Worm (Caenorhabditis elegans) whole organism, late embryonic: ENCODE data around the gene math-42.

Experiments used
- F13H6.1 ChIP-seq: sonication (generic microtip); optimal IDR thresholded peaks from 2 replicates; lab custom pipeline; 2016; ENCODE audit warnings: missing genetic modification characterization, missing compliant biosample characterization
- K02D7.2 ChIP-seq: sonication (generic microtip); optimal IDR thresholded peaks from 2 replicates; lab custom pipeline; 2017; ENCODE audit warnings: mild to moderate bottlenecking, missing genetic modification characterization, missing compliant biosample characterization
- K09A11.1 ChIP-seq: sonication (generic microtip); optimal IDR thresholded peaks from 2 replicates; lab custom pipeline; 2017; ENCODE audit warnings: antibody characterized with exemption, mild to moderate bottlenecking, missing genetic modification characterization, missing compliant biosample characterization; ENCODE audit not compliant: insufficient read depth
- ahr-1 ChIP-seq: sonication (generic microtip); optimal IDR thresholded peaks from 2 replicates; lab custom pipeline; 2016; ENCODE audit warnings: missing genetic modification characterization, missing compliant biosample characterization
- ceh-14 ChIP-seq: sonication (generic microtip); optimal IDR thresholded peaks from 2 replicates; lab custom pipeline; 2016; ENCODE audit warnings: missing genotype, missing genetic modification characterization, missing compliant biosample characterization
- ceh-19 ChIP-seq: fragments of 200-800 bp; sonication (Bioruptor generic); optimal IDR thresholded peaks from 2 replicates; lab custom pipeline; 2018; ENCODE audit warnings: mild to moderate bottlenecking, missing genetic modification characterization, missing compliant biosample characterization
- ceh-22 ChIP-seq: sonication (generic microtip); optimal IDR thresholded peaks from 2 replicates; lab custom pipeline; 2017; ENCODE audit warnings: missing biosample characterization, missing genetic modification characterization
- ceh-24 ChIP-seq: sonication (generic microtip); optimal IDR thresholded peaks from 2 replicates; lab custom pipeline; 2016; ENCODE audit warnings: mild to moderate bottlenecking, missing genetic modification characterization, missing compliant biosample characterization
- ceh-30 ChIP-seq: fragments of 150-350 bp; optimal IDR thresholded peaks from 2 replicates; lab custom pipeline; 2014; ENCODE audit warnings: missing biosample characterization, missing genetic modification characterization
- ceh-34 ChIP-seq: sonication (generic microtip); optimal IDR thresholded peaks from 2 replicates; lab custom pipeline; 2016; ENCODE audit warnings: mild to moderate bottlenecking, missing genetic modification characterization, missing compliant biosample characterization
- ceh-45 ChIP-seq: fragments of 200-800 bp; sonication (Bioruptor generic); IDR thresholded peaks from 2 replicates; pipeline ENCODE4 v1.3.6; 2022; ENCODE audit warnings: missing genetic modification reagents, missing genetic modification characterization, missing compliant biosample characterization
- ceh-6 ChIP-seq: fragments of 200-800 bp; sonication (Bioruptor generic); optimal IDR thresholded peaks from 2 replicates; lab custom pipeline; 2018; ENCODE audit warnings: mild to moderate bottlenecking, missing genetic modification characterization, missing compliant biosample characterization
- ceh-9 ChIP-seq: sonication (generic microtip); optimal IDR thresholded peaks from 2 replicates; lab custom pipeline; 2016; ENCODE audit warnings: mild to moderate bottlenecking, missing genetic modification characterization, inconsistent platforms, missing compliant biosample characterization
- dve-1 ChIP-seq: sonication (generic microtip); optimal IDR thresholded peaks from 2 replicates; lab custom pipeline; 2017; ENCODE audit warnings: antibody characterized with exemption, mild to moderate bottlenecking, missing genetic modification characterization, missing compliant biosample characterization
- fax-1 ChIP-seq: sonication (generic microtip); optimal IDR thresholded peaks from 2 replicates; lab custom pipeline; 2016; ENCODE audit warnings: missing genotype, missing genetic modification characterization, missing compliant biosample characterization
- fkh-10 ChIP-seq: fragments of 150-350 bp; optimal IDR thresholded peaks from 2 replicates; lab custom pipeline; 2014; ENCODE audit warnings: missing biosample characterization, missing genetic modification reagents, missing genetic modification characterization
- gmeb-2 ChIP-seq: sonication (generic microtip); optimal IDR thresholded peaks from 2 replicates; lab custom pipeline; 2016; ENCODE audit warnings: missing genetic modification characterization, inconsistent platforms, missing compliant biosample characterization
- hlh-15 ChIP-seq: sonication (generic microtip); optimal IDR thresholded peaks from 2 replicates; lab custom pipeline; 2016; ENCODE audit warnings: missing genetic modification characterization, missing compliant biosample characterization
- hlh-30 ChIP-seq: sonication (generic microtip); optimal IDR thresholded peaks from 2 replicates; lab custom pipeline; 2017; ENCODE audit warnings: antibody characterized with exemption, missing genetic modification characterization, missing compliant biosample characterization; ENCODE audit not compliant: insufficient read depth
- hlh-6 ChIP-seq: sonication (generic microtip); optimal IDR thresholded peaks from 2 replicates; lab custom pipeline; 2016; ENCODE audit warnings: missing genotype, missing genetic modification characterization, missing compliant biosample characterization
- lim-6 ChIP-seq: sonication (generic microtip); optimal IDR thresholded peaks from 2 replicates; lab custom pipeline; 2016; ENCODE audit warnings: missing genetic modification characterization, missing compliant biosample characterization
- lin-11 ChIP-seq: fragments of 200-800 bp; sonication (Bioruptor generic); optimal IDR thresholded peaks from 2 replicates; lab custom pipeline; 2018; ENCODE audit warnings: mild to moderate bottlenecking, missing genetic modification characterization, missing compliant biosample characterization
- mec-3 ChIP-seq: sonication (generic microtip); optimal IDR thresholded peaks from 2 replicates; lab custom pipeline; 2016; ENCODE audit warnings: borderline replicate concordance, missing genetic modification characterization, missing compliant biosample characterization
- nhr-232 ChIP-seq: sonication (generic microtip); optimal IDR thresholded peaks from 2 replicates; lab custom pipeline; 2016; ENCODE audit warnings: missing genetic modification characterization, missing compliant biosample characterization
- pax-1 ChIP-seq: fragments of 150-350 bp; optimal IDR thresholded peaks from 2 replicates; lab custom pipeline; 2014; ENCODE audit warnings: missing biosample characterization, missing genetic modification characterization
- pha-2 ChIP-seq: sonication (generic microtip); optimal IDR thresholded peaks from 2 replicates; lab custom pipeline; 2017; ENCODE audit warnings: mild to moderate bottlenecking, missing genetic modification characterization, missing compliant biosample characterization
- pros-1 ChIP-seq: fragments of 150-350 bp; optimal IDR thresholded peaks from 2 replicates; lab custom pipeline; 2014; ENCODE audit warnings: missing biosample characterization, missing genetic modification reagents, missing genetic modification characterization
- sdc-2 ChIP-seq: sonication (generic microtip); optimal IDR thresholded peaks from 2 replicates; lab custom pipeline; 2016; ENCODE audit warnings: missing genotype, missing genetic modification characterization, missing compliant biosample characterization
- sox-4 ChIP-seq: sonication (generic microtip); optimal IDR thresholded peaks from 2 replicates; lab custom pipeline; 2017; ENCODE audit warnings: mild to moderate bottlenecking, missing genetic modification characterization, inconsistent platforms, missing compliant biosample characterization
- syd-9 ChIP-seq: sonication (generic microtip); optimal IDR thresholded peaks from 2 replicates; lab custom pipeline; 2016; ENCODE audit warnings: mild to moderate bottlenecking, missing genetic modification characterization, moderate library complexity, missing compliant biosample characterization
- tbx-7 ChIP-seq: sonication (generic microtip); optimal IDR thresholded peaks from 2 replicates; lab custom pipeline; 2016; ENCODE audit warnings: missing genotype, missing genetic modification characterization, missing compliant biosample characterization
- ttx-3 ChIP-seq: sonication (generic microtip); optimal IDR thresholded peaks from 2 replicates; lab custom pipeline; 2016; ENCODE audit warnings: missing genetic modification reagents, missing genetic modification characterization, missing compliant biosample characterization
- unc-3 ChIP-seq, 2 experiments: fragments of 200-800 bp in 1 of 2; sonication (Bioruptor generic) in 1 of 2; sonication (generic microtip) in 1 of 2; conservative IDR thresholded peaks in 1 of 2; optimal IDR thresholded peaks in 1 of 2; 2 replicates each; pipeline versions ENCODE4 v1.3.6 to Lab custom; 2016 to 2022; ENCODE audit warnings: missing compliant biosample characterization in 2 of 2, missing genetic modification characterization in 2 of 2, missing genetic modification reagents in 1 of 2
- unc-42 ChIP-seq: sonication (generic microtip); optimal IDR thresholded peaks from 2 replicates; lab custom pipeline; 2016; ENCODE audit warnings: missing genotype, missing genetic modification characterization, missing compliant biosample characterization
- unc-55 ChIP-seq: sonication (generic microtip); optimal IDR thresholded peaks from 2 replicates; lab custom pipeline; 2017; ENCODE audit warnings: missing biosample characterization, missing genetic modification reagents, missing genetic modification characterization
- unc-86 ChIP-seq: sonication (generic microtip); optimal IDR thresholded peaks from 2 replicates; lab custom pipeline; 2016; ENCODE audit warnings: missing genetic modification characterization, missing compliant biosample characterization
- zip-5 ChIP-seq: sonication (generic microtip); optimal IDR thresholded peaks from 2 replicates; lab custom pipeline; 2016; ENCODE audit warnings: missing genetic modification characterization, missing compliant biosample characterization
- ztf-16 ChIP-seq: sonication (generic microtip); optimal IDR thresholded peaks from 2 replicates; lab custom pipeline; 2017; ENCODE audit warnings: missing genetic modification characterization, missing compliant biosample characterization

math-42 gene

DNA sequence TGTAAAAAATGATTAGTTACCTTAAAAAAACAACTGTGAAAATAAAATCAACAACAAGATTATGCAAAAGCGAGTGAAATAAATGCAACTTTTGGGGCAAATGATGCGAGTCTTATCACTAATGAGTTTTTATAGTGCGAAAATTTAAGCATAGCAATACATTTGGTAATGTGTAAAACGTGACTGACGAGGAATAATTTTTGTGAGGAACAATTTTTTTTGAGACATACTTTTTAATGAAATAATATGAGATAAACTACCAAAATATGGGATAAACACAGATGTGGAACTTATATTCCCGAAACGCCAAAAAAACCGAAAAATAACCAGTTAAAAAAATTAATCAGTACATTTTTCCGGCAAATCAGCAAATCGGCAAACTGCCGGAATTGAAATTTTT is 19.3 kb upstream of the math-42 start, which contains the start of gene F07E5.9:
Gene F07E5.9, minus strand, starts transcription at position 101 of the 400 bp plus-strand sequence.
- TF ChIP-seq pros-1 (no peak), ceh-14 (tag; lab: Kevin White, UChicago) (no peak), lim-6 (tag; lab: Kevin White, UChicago) (no peak), ceh-19 (GFP tag; lab: Kevin White, UChicago) (no peak), fax-1 (no peak), K09A11.1 (tag; lab: Kevin White, UChicago) (no peak), ceh-22 (tag; lab: Kevin White, UChicago) (no peak), ceh-24 (no peak), unc-86 (tag; lab: Kevin White, UChicago) (no peak), unc-42 (tag; lab: Kevin White, UChicago) (no peak), ahr-1 (tag; lab: Kevin White, UChicago) (no peak), sdc-2 (tag; lab: Kevin White, UChicago) (no peak), F13H6.1 (no peak)

DNA sequence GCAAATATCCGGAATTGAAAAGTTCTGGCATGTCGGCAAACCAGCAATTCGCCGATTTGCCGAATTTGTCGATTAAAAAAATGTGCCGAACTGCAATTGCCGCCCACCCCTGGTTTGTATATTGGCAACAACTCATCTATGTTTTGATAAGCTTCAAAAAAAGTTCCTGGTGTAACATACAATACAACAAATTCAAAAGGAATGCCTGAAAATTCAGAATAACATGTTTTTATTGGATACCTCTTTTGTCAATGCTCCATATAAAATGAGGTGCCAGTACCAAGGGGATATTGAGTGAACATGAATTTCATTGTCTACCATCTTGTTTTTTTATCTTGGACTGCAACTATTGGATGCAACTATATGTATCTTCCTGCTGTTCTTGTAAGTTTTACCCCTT is 18.5 kb upstream of the math-42 start, which contains the start of gene T16A1.4:
Gene T16A1.4, plus strand, starts transcription at position 301 of the 400 bp plus-strand sequence.
- TF ChIP-seq unc-3 (GFP tag; conservative IDR thresholded peaks at IDR 0.05; lab: Robert Waterston, UW) (no peak), unc-3 (tag; optimal IDR thresholded peaks at IDR 0.05; lab: Kevin White, UChicago) (no peak), fkh-10 (GFP tag; lab: Kevin White, UChicago) (no peak), syd-9 (no peak), hlh-6 (tag; lab: Kevin White, UChicago) (no peak), unc-55 (GFP tag; lab: Kevin White, UChicago) (no peak), pha-2 (tag; lab: Kevin White, UChicago) (no peak), mec-3 (tag; lab: Kevin White, UChicago) (no peak), nhr-232 (tag; lab: Kevin White, UChicago) (no peak), tbx-7 (tag; lab: Kevin White, UChicago) (no peak), ceh-30 (tag; lab: Kevin White, UChicago) (no peak), dve-1 (tag; lab: Kevin White, UChicago) (no peak), K02D7.2 (tag; lab: Kevin White, UChicago) (no peak)

DNA sequence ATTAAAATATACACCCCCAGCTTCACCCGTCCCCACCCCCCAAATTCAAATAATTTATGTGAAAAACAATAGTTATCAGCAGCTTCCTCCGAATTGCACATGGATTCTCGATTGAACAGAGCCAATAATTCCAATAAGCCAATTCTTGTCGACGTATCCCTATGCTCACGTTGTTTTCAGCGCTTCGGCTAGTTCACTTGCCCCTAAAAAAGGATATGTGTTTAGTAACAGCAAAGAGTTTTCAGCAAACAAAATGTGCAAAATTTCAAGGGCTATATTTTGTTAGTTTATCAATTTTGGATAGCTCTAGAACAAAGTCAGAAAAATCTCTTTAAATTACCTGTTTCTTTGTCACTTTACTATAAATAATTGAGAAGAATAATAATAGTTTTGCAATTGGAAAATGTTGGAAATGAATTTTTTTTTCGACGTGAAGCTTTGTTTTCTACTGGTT is 16.0 kb upstream of the math-42 start, which contains the start of the genes T16A1.5 and fbxc-49:
Gene T16A1.5, minus strand, starts transcription at position 101 of the 454 bp plus-strand sequence.
Gene fbxc-49, plus strand, starts transcription at position 404 of the 454 bp plus-strand sequence.
- TF ChIP-seq hlh-15 (tag; lab: Kevin White, UChicago) (no peak), gmeb-2 (no peak), ceh-24 (no peak), zip-5 (tag; lab: Kevin White, UChicago) (no peak), ztf-16 (tag; lab: Kevin White, UChicago) (no peak), lin-11 (tag; lab: Kevin White, UChicago) (no peak), ceh-9 (no peak)

DNA sequence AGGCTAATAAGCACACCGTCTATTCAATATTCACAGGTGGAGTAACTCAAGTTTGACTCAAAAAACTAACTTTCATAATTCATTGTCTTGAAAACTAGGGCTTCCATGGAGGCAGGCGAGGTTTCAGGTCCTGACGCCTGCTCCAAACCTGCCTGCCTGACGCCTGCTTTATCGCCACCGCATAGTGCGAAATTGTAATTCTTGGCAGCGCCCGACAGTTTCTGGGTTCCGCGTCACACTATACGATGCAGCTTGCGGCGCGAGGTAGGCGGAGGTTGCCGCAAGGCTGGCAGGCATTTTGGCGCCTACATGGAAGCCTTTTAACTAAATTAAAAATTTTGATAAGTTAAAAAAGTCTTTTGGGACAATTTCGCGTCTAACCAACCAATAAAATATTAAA is 12.5 kb upstream of the math-42 start:
- TF ChIP-seq ceh-14 (tag; lab: Kevin White, UChicago), result no peak
- no peak for TF ChIP-seq hlh-30 (tag; lab: Kevin White, UChicago)
- no peak for TF ChIP-seq syd-9
- no peak for TF ChIP-seq ceh-34 (tag; lab: Kevin White, UChicago)
- no peak for TF ChIP-seq ceh-45 (GFP tag; lab: Robert Waterston, UW)
- TF ChIP-seq mec-3 (tag; lab: Kevin White, UChicago), result no peak
- TF ChIP-seq K09A11.1 (tag; lab: Kevin White, UChicago), result no peak
- no peak for TF ChIP-seq pax-1 (tag; lab: Kevin White, UChicago)
- TF ChIP-seq ttx-3 (tag; lab: Kevin White, UChicago), result no peak
- TF ChIP-seq sox-4 (tag; lab: Kevin White, UChicago), result no peak
- no peak for TF ChIP-seq ceh-6 (GFP tag; lab: Kevin White, UChicago)
